Worm (Caenorhabditis elegans): ENCODE measurements around the gene del-6.

The del-6 gene

ce11 chrV:10564830-10565365 lies 7.8 kb upstream of the del-6 start, which contains the start of gene cat-4:
Gene cat-4 (plus strand): TSS chrV:10564880.
- no peak for TF ChIP-seq ztf-18 (tag; optimal IDR thresholded peaks at IDR 0.05)
- peak; percentile 31 for TF ChIP-seq nhr-80 (tag; optimal IDR thresholded peaks at IDR 0.05)

ce11 chrV:10568496-10568895 lies 4.2 kb upstream of the del-6 start:
- TF ChIP-seq Y79H2A.3 (GFP tag; conservative IDR thresholded peaks at IDR 0.05) (no peak), aptf-2 (GFP tag; conservative IDR thresholded peaks at IDR 0.05) (no peak), cebp-1 (GFP tag; IDR thresholded peaks at IDR 0.05) (no peak), cebp-1 (tag; optimal IDR thresholded peaks at IDR 0.05) (no peak), D2030.7 (GFP tag; IDR thresholded peaks at IDR 0.05) (no peak), die-1 (tag; optimal IDR thresholded peaks at IDR 0.05) (no peak), T07F8.4 (tag; optimal IDR thresholded peaks at IDR 0.05) (no peak), lin-26 (GFP tag; IDR thresholded peaks at IDR 0.05) (no peak)

DNA sequence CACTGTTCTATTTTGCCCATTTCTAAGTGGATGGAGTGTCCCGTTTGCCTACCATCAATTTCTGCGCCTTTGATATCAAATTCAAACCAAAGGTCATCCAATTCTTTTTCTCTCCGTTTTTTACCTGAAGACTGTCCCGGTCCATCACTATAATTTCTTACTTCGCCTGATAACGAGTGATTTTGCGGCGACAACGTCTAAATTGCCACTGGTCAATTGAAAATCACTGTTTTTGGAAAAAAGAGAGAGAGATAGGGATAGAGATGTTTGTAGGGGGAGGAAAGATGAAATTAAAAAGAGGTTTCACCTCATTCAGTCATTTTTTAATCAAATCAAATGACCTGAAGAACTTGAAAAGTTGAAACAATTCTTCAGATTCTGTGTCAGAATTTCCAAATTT lies 1.2 kb upstream of the del-6 start:
- no peak for TF ChIP-seq ceh-79 (tag; optimal IDR thresholded peaks at IDR 0.05)
- no peak for TF ChIP-seq lag-1 (GFP tag; IDR thresholded peaks at IDR 0.05)
- no peak for TF ChIP-seq chd-7 (tag; optimal IDR thresholded peaks at IDR 0.05)
- no peak for TF ChIP-seq hlh-26 (GFP tag; conservative IDR thresholded peaks at IDR 0.05)
- no peak for TF ChIP-seq ZK185.1 (tag; optimal IDR thresholded peaks at IDR 0.05; ENCODE audit: poor library complexity, severe bottlenecking)
- no peak for TF ChIP-seq aptf-2 (GFP tag; conservative IDR thresholded peaks at IDR 0.05)
- TF ChIP-seq T26A5.8 (tag; optimal IDR thresholded peaks at IDR 0.05), result no peak
- TF ChIP-seq D2030.7 (GFP tag; IDR thresholded peaks at IDR 0.05), result no peak
- TF ChIP-seq sptf-2 (GFP tag; optimal IDR thresholded peaks at IDR 0.05), result no peak
- TF ChIP-seq rpc-1 (optimal IDR thresholded peaks at IDR 0.05), result no peak
- TF ChIP-seq rpc-1 (tag; optimal IDR thresholded peaks at IDR 0.05), result no peak
- no peak for TF ChIP-seq madf-3 (GFP tag; IDR thresholded peaks at IDR 0.05)
- no peak for TF ChIP-seq madf-6 (GFP tag; IDR thresholded peaks at IDR 0.05)
- no peak for TF ChIP-seq ets-4 (GFP tag; optimal IDR thresholded peaks at IDR 0.05)
- no peak for TF ChIP-seq pha-4 (tag; optimal IDR thresholded peaks at IDR 0.05)

DNA sequence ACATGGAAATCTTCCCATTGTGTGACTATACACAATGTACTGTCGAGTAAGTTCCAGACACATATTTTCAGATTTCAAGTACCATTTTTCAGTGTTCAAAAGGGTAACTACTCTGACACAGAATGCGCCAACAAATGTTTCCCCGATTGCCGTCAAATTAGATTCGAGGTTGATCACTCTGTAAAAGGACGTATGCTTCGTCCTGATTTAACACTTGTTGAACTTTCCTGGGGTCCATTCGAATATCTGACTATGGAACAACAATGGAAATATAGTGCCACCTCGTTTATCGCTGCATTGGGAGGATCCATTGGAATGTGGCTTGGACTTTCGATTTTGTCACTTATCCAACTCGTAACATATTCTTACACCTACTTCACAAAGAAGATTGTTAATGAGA lies 1.5 kb downstream of the del-6 start:
- TF ChIP-seq C17E4.6 (GFP tag; IDR thresholded peaks at IDR 0.05) (no peak), hmg-20 (GFP tag; IDR thresholded peaks at IDR 0.05) (no peak), K12H6.12 (tag; optimal IDR thresholded peaks at IDR 0.05) (no peak), ceh-100 (GFP tag; IDR thresholded peaks at IDR 0.05) (no peak), Y79H2A.3 (GFP tag; conservative IDR thresholded peaks at IDR 0.05) (no peak), nfya-1 (tag; optimal IDR thresholded peaks at IDR 0.05; ENCODE audit: borderline replicate concordance, insufficient read depth) (no peak), ztf-3 (GFP tag; optimal IDR thresholded peaks at IDR 0.05) (no peak), nhr-80 (tag; optimal IDR thresholded peaks at IDR 0.05) (no peak), lsy-27 (tag; optimal IDR thresholded peaks at IDR 0.05; ENCODE audit: borderline replicate concordance, insufficient read depth) (no peak), zim-3 (tag; optimal IDR thresholded peaks at IDR 0.05) (no peak), atf-7 (tag; optimal IDR thresholded peaks at IDR 0.05) (no peak), F39B2.1 (GFP tag; IDR thresholded peaks at IDR 0.05) (no peak), efl-1 (GFP tag; optimal IDR thresholded peaks at IDR 0.05) (no peak), repo-1 (tag; optimal IDR thresholded peaks at IDR 0.05) (no peak), mel-28 (tag; optimal IDR thresholded peaks at IDR 0.05; ENCODE audit: borderline replicate concordance) (no peak), madf-8 (GFP tag; conservative IDR thresholded peaks at IDR 0.05) (no peak), madf-10 (tag; optimal IDR thresholded peaks at IDR 0.05) (no peak)
